Worm (Caenorhabditis elegans) whole organism, young adult: Measurements from ENCODE around the gene snx-13.
A peak's percentile ranks its signal among the peaks of the same experiment; 100 is the strongest.

Source experiments
- B0035.1 ChIP-seq: sonication (generic microtip); optimal IDR thresholded peaks from 2 replicates; lab custom pipeline; 2016; ENCODE audit warnings: missing genetic modification characterization, mild to moderate bottlenecking, missing compliant biosample characterization, missing genotype, missing genetic modification reagents
- C06A6.2 ChIP-seq: fragments of 200-800 bp; sonication (Bioruptor generic); conservative IDR thresholded peaks from 2 replicates; pipeline ENCODE4 v1.3.6; 2022; ENCODE audit warnings: missing genetic modification characterization, missing compliant biosample characterization
- C17E4.6 ChIP-seq: fragments of 200-800 bp; sonication (Bioruptor generic); IDR thresholded peaks from 2 replicates; pipeline ENCODE4 v1.3.6; 2022; ENCODE audit warnings: missing genetic modification reagents, missing genetic modification characterization, missing compliant biosample characterization
- D2030.7 ChIP-seq: fragments of 200-800 bp; sonication (Bioruptor generic); IDR thresholded peaks from 2 replicates; pipeline ENCODE4 v1.3.6; 2022; ENCODE audit warnings: missing genetic modification reagents, missing genetic modification characterization, missing compliant biosample characterization
- F23B12.7 ChIP-seq: sonication (generic microtip); optimal IDR thresholded peaks from 2 replicates; lab custom pipeline; 2017; ENCODE audit warnings: missing genetic modification characterization, mild to moderate bottlenecking, missing compliant biosample characterization, antibody characterized with exemption, moderate library complexity; ENCODE audit not compliant: insufficient read depth
- F39B2.1 ChIP-seq: fragments of 200-800 bp; sonication (Bioruptor generic); IDR thresholded peaks from 2 replicates; pipeline ENCODE4 v1.3.6; 2022; ENCODE audit warnings: missing genetic modification reagents, missing genetic modification characterization, missing compliant biosample characterization
- F49E8.2 ChIP-seq: sonication (generic microtip); optimal IDR thresholded peaks from 3 replicates; lab custom pipeline; 2017; ENCODE audit warnings: missing genetic modification characterization, mild to moderate bottlenecking, missing compliant biosample characterization, antibody characterized with exemption, moderate library complexity; ENCODE audit not compliant: insufficient read depth
- F57A8.1 ChIP-seq: fragments of 200-800 bp; sonication (Bioruptor generic); optimal IDR thresholded peaks from 2 replicates; lab custom pipeline; 2018; ENCODE audit warnings: mild to moderate bottlenecking, missing genetic modification characterization, moderate library complexity, missing compliant biosample characterization
- K11D2.4 ChIP-seq: fragments of 200-800 bp; sonication (Bioruptor generic); IDR thresholded peaks from 2 replicates; pipeline ENCODE4 v1.3.6; 2022; ENCODE audit warnings: missing genetic modification reagents, missing genetic modification characterization, missing compliant biosample characterization
- T26A5.8 ChIP-seq: sonication (generic microtip); optimal IDR thresholded peaks from 2 replicates; lab custom pipeline; 2016; ENCODE audit warnings: missing genetic modification characterization, missing compliant biosample characterization
- Y53F4B.3 ChIP-seq: fragments of 200-800 bp; sonication (Bioruptor generic); IDR thresholded peaks from 2 replicates; pipeline ENCODE4 v1.3.6; 2022; ENCODE audit warnings: missing genetic modification reagents, missing genetic modification characterization, missing compliant biosample characterization
- ZK185.1 ChIP-seq: sonication (generic microtip); optimal IDR thresholded peaks from 2 replicates; lab custom pipeline; 2016; ENCODE audit warnings: mild to moderate bottlenecking, missing genetic modification characterization, missing compliant biosample characterization; ENCODE audit not compliant: poor library complexity, severe bottlenecking
- athp-1 ChIP-seq: sonication (generic microtip); optimal IDR thresholded peaks from 2 replicates; lab custom pipeline; 2017; ENCODE audit warnings: mild to moderate bottlenecking, missing genetic modification characterization, missing compliant biosample characterization
- attf-3 ChIP-seq: fragments of 200-800 bp; sonication (Bioruptor generic); conservative IDR thresholded peaks from 2 replicates; pipeline ENCODE4 v1.3.6; 2022; ENCODE audit warnings: missing genetic modification reagents, missing genetic modification characterization, missing compliant biosample characterization
- attf-6 ChIP-seq: fragments of 200-800 bp; sonication (Bioruptor generic); IDR thresholded peaks from 2 replicates; pipeline ENCODE4 v1.3.6; 2022; ENCODE audit warnings: missing genetic modification reagents, missing genetic modification characterization, missing compliant biosample characterization
- bed-2 ChIP-seq: fragments of 200-800 bp; sonication (Bioruptor generic); IDR thresholded peaks from 2 replicates; pipeline ENCODE4 v1.3.6; 2022; ENCODE audit warnings: missing genetic modification reagents, missing genetic modification characterization, missing compliant biosample characterization
- cebp-1 ChIP-seq, 2 experiments: fragments of 200-800 bp in 1 of 2; sonication (Bioruptor generic) in 1 of 2; sonication (generic microtip) in 1 of 2; IDR thresholded peaks in 1 of 2; optimal IDR thresholded peaks in 1 of 2; 2 replicates each; pipeline versions ENCODE4 v1.3.6 to Lab custom; 2017 to 2022; ENCODE audit warnings: missing compliant biosample characterization in 2 of 2, missing genetic modification characterization in 2 of 2, mild to moderate bottlenecking in 1 of 2, missing genetic modification reagents in 1 of 2, moderate library complexity in 1 of 2
- dpl-1 ChIP-seq: fragments of 150-350 bp; optimal IDR thresholded peaks from 2 replicates; lab custom pipeline; 2014; ENCODE audit warnings: missing biosample characterization, missing genetic modification reagents, missing genetic modification characterization
- egrh-3 ChIP-seq: fragments of 200-800 bp; sonication (Bioruptor generic); IDR thresholded peaks from 2 replicates; pipeline ENCODE4 v1.3.6; 2022; ENCODE audit warnings: missing genetic modification reagents, missing genetic modification characterization, missing compliant biosample characterization
- hlh-12 ChIP-seq: sonication (generic microtip); optimal IDR thresholded peaks from 2 replicates; lab custom pipeline; 2016; ENCODE audit warnings: missing genetic modification characterization, missing compliant biosample characterization
- let-526 ChIP-seq: fragments of 200-800 bp; sonication (Bioruptor generic); IDR thresholded peaks from 2 replicates; pipeline ENCODE4 v1.3.6; 2022; ENCODE audit warnings: missing genetic modification reagents, missing genetic modification characterization, missing compliant biosample characterization
- lin-26 ChIP-seq: fragments of 200-800 bp; sonication (Bioruptor generic); IDR thresholded peaks from 2 replicates; pipeline ENCODE4 v1.3.6; 2022; ENCODE audit warnings: missing genetic modification reagents, missing genetic modification characterization, missing compliant biosample characterization
- lin-54 ChIP-seq: fragments of 200-800 bp; sonication (Bioruptor generic); optimal IDR thresholded peaks from 2 replicates; lab custom pipeline; 2018; ENCODE audit warnings: mild to moderate bottlenecking, missing genetic modification characterization, missing compliant biosample characterization
- lir-1 ChIP-seq: fragments of 200-800 bp; sonication (Bioruptor generic); conservative IDR thresholded peaks from 2 replicates; pipeline ENCODE4 v1.3.6; 2022; ENCODE audit warnings: missing genetic modification reagents, missing genetic modification characterization, missing compliant biosample characterization
- madf-8 ChIP-seq: fragments of 200-800 bp; sonication (Bioruptor generic); conservative IDR thresholded peaks from 2 replicates; pipeline ENCODE4 v1.3.6; 2022; ENCODE audit warnings: missing genetic modification reagents, missing genetic modification characterization, missing compliant biosample characterization
- mcd-1 ChIP-seq: fragments of 200-800 bp; sonication (Bioruptor generic); IDR thresholded peaks from 2 replicates; pipeline ENCODE4 v1.3.6; 2022; ENCODE audit warnings: missing genetic modification reagents, missing genetic modification characterization, missing compliant biosample characterization
- mxl-1 ChIP-seq: sonication (generic microtip); optimal IDR thresholded peaks from 2 replicates; lab custom pipeline; 2016; ENCODE audit warnings: missing genetic modification characterization, missing compliant biosample characterization
- nhr-27 ChIP-seq: fragments of 200-800 bp; sonication (Bioruptor generic); optimal IDR thresholded peaks from 2 replicates; lab custom pipeline; 2018; ENCODE audit warnings: mild to moderate bottlenecking, missing genetic modification characterization, moderate library complexity, missing compliant biosample characterization
- pha-4 ChIP-seq: fragments of 150-350 bp; sonication (generic microtip); optimal IDR thresholded peaks from 2 replicates; lab custom pipeline; 2014; ENCODE audit warnings: missing biosample characterization, missing genetic modification reagents, missing genetic modification characterization
- rcor-1 ChIP-seq: fragments of 200-800 bp; sonication (Bioruptor generic); IDR thresholded peaks from 2 replicates; pipeline ENCODE4 v1.3.6; 2022; ENCODE audit warnings: missing genetic modification reagents, missing genetic modification characterization, missing compliant biosample characterization
- rec-8 ChIP-seq, 2 experiments: sonication (generic microtip); optimal IDR thresholded peaks; 2 replicates each; lab custom pipeline; 2016; ENCODE audit warnings: mild to moderate bottlenecking in 2 of 2, missing genetic modification characterization in 2 of 2, missing genetic modification reagents in 2 of 2, missing genotype in 2 of 2, missing biosample characterization in 1 of 2, missing compliant biosample characterization in 1 of 2, moderate library complexity in 1 of 2
- sdz-38 ChIP-seq: sonication (generic microtip); optimal IDR thresholded peaks from 2 replicates; lab custom pipeline; 2016; ENCODE audit warnings: missing genotype, missing genetic modification characterization, missing compliant biosample characterization
- sea-2 ChIP-seq: fragments of 200-800 bp; sonication (Bioruptor generic); IDR thresholded peaks from 2 replicates; pipeline ENCODE4 v1.3.6; 2022; ENCODE audit warnings: missing genetic modification characterization, missing compliant biosample characterization
- snpc-1.1 ChIP-seq: sonication (generic microtip); optimal IDR thresholded peaks from 2 replicates; lab custom pipeline; 2017; ENCODE audit warnings: missing genetic modification characterization, mild to moderate bottlenecking, missing compliant biosample characterization, antibody characterized with exemption, moderate library complexity, missing genotype, missing genetic modification reagents; ENCODE audit not compliant: insufficient read depth
- snpc-4 ChIP-seq, 5 experiments: fragments of 150-350 bp in 1 of 5; sonication (generic microtip) in 4 of 5; optimal IDR thresholded peaks; 2 replicates each; lab custom pipeline; 2014 to 2018; ENCODE audit warnings: missing genetic modification characterization in 5 of 5, missing biosample characterization in 3 of 5, antibody characterized with exemption in 2 of 5, mild to moderate bottlenecking in 2 of 5, missing compliant biosample characterization in 2 of 5, missing genotype in 2 of 5, moderate library complexity in 2 of 5, missing genetic modification reagents in 1 of 5
- tbx-9 ChIP-seq: sonication (generic microtip); optimal IDR thresholded peaks from 2 replicates; lab custom pipeline; 2016; ENCODE audit warnings: borderline replicate concordance, missing genetic modification characterization, inconsistent platforms, missing compliant biosample characterization
- tlf-1 ChIP-seq: fragments of 200-800 bp; sonication (Bioruptor generic); optimal IDR thresholded peaks from 2 replicates; lab custom pipeline; 2018; ENCODE audit warnings: mild to moderate bottlenecking, missing genetic modification characterization, missing compliant biosample characterization
- unc-62 ChIP-seq: fragments of 150-350 bp; optimal IDR thresholded peaks from 2 replicates; lab custom pipeline; 2014; ENCODE audit warnings: missing biosample characterization, missing genetic modification reagents, missing genetic modification characterization
- xnd-1 ChIP-seq: sonication (generic microtip); optimal IDR thresholded peaks from 2 replicates; lab custom pipeline; 2016; ENCODE audit warnings: missing genotype, missing genetic modification reagents, missing genetic modification characterization, missing compliant biosample characterization
- ztf-18 ChIP-seq: sonication (generic microtip); optimal IDR thresholded peaks from 2 replicates; lab custom pipeline; 2016; ENCODE audit warnings: missing genotype, mild to moderate bottlenecking, missing genetic modification characterization, missing compliant biosample characterization
- ztf-28 ChIP-seq: fragments of 200-800 bp; sonication (Bioruptor generic); IDR thresholded peaks from 2 replicates; pipeline ENCODE4 v1.3.6; 2022; ENCODE audit warnings: missing genetic modification reagents, missing genetic modification characterization, missing compliant biosample characterization

snx-13 gene

DNA sequence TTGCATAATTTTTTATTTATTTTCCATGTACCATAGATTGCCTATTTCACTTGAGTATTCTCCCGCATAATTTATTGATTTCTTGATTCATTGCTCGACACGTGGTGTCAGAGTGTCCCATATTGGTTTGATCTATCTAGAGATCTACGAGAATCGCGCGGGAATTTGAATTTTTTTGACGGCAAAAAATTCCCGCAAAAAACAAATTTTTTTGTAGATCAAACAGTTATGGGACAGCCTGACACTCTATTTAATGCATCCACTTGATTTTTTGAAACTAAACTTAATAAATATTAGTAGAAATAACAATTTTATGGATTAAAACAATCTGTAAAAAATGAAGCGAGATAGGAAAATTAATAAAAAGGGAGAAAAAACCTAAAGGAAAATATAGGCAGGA, 38.7 kb upstream of the snx-13 start (continued):
- TF ChIP-seq K11D2.4 (GFP tag; lab: Robert Waterston, UW) (no peak), C06A6.2 (GFP tag; lab: Robert Waterston, UW) (no peak), F57A8.1 (GFP tag; lab: Kevin White, UChicago) (no peak), madf-8 (GFP tag; lab: Robert Waterston, UW) (peak; percentile 61), ZK185.1 (tag; lab: Kevin White, UChicago) (no peak), D2030.7 (peak; percentile 59; the same call in 1 of the 2 replicates), rcor-1 (no peak), mxl-1 (no peak)
- TF ChIP-seq, all 124 proteins: peak for 11

- TF ChIP-seq nhr-27 (no peak), cebp-1 (GFP tag; IDR thresholded peaks at IDR 0.05; lab: Robert Waterston, UW) (no peak), cebp-1 (tag; optimal IDR thresholded peaks at IDR 0.05; lab: Kevin White, UChicago) (no peak), pha-4 (tag; lab: Kevin White, UChicago) (no peak), ztf-18 (tag; lab: Kevin White, UChicago) (no peak), xnd-1 (tag; lab: Kevin White, UChicago) (no peak), unc-62 (GFP tag; lab: Kevin White, UChicago) (no peak), F49E8.2 (tag; lab: Kevin White, UChicago) (no peak), C17E4.6 (GFP tag; lab: Robert Waterston, UW) (no peak), bed-2 (no peak), K11D2.4 (GFP tag; lab: Robert Waterston, UW) (no peak), dpl-1 (no peak), tbx-9 (tag; lab: Kevin White, UChicago) (no peak), F23B12.7 (tag; lab: Kevin White, UChicago) (no peak), C06A6.2 (GFP tag; lab: Robert Waterston, UW) (no peak), lin-26 (no peak), snpc-1.1 (tag; lab: Kevin White, UChicago) (no peak), D2030.7 (no peak), T26A5.8 (no peak)
These were observed 34.0 kb upstream of the snx-13 start for ce11 chrIV:17121058-17121773.

- TF ChIP-seq snpc-4 (GFP tag; optimal IDR thresholded peaks at IDR 0.05; lab: Kevin White, UChicago) = no peak
- peak in 1 of 4 experiments; percentile 57 for TF ChIP-seq snpc-4 (tag; optimal IDR thresholded peaks at IDR 0.05; lab: Kevin White, UChicago)
- no peak for TF ChIP-seq lin-54 (GFP tag; lab: Kevin White, UChicago)
- TF ChIP-seq sdz-38 (tag; lab: Kevin White, UChicago) = no peak
- 0 out of 2 replicates have a peak, but pooled peaks have one; percentile 5 for TF ChIP-seq ztf-28 (GFP tag; lab: Robert Waterston, UW)
- no peak for TF ChIP-seq F39B2.1 (GFP tag; lab: Robert Waterston, UW)
- peak in 1 of 2 experiments; percentile 8 for TF ChIP-seq rec-8 (tag; optimal IDR thresholded peaks at IDR 0.05; lab: Kevin White, UChicago)
- no peak for TF ChIP-seq sea-2 (GFP tag; lab: Robert Waterston, UW)
- TF ChIP-seq pha-4 (tag; lab: Kevin White, UChicago) = no peak
- TF ChIP-seq hlh-12 (tag; lab: Kevin White, UChicago) = no peak
- TF ChIP-seq lin-26 = no peak
- no peak for TF ChIP-seq B0035.1 (tag; lab: Kevin White, UChicago)
- TF ChIP-seq snpc-1.1 (tag; lab: Kevin White, UChicago) = no peak
- no peak for TF ChIP-seq athp-1 (tag; lab: Kevin White, UChicago)
- TF ChIP-seq attf-6 = peak; percentile 62; the same call in 1 of the 2 replicates
- TF ChIP-seq egrh-3 (GFP tag; lab: Robert Waterston, UW) = peak; percentile 83; the same call in 1 of the 2 replicates
- no peak for TF ChIP-seq let-526 (GFP tag; lab: Robert Waterston, UW)
- TF ChIP-seq lir-1 (GFP tag; lab: Robert Waterston, UW) = no peak
- no peak for TF ChIP-seq tlf-1 (GFP tag; lab: Kevin White, UChicago)
- TF ChIP-seq dpl-1 = no peak
- no peak for TF ChIP-seq attf-3
- TF ChIP-seq Y53F4B.3 (GFP tag; lab: Robert Waterston, UW) = no peak
- TF ChIP-seq mcd-1 (GFP tag; lab: Robert Waterston, UW) = 0 out of 2 replicates have a peak, but pooled peaks have one; percentile 31
These were observed 31.9 kb upstream of the snx-13 start, which contains the start of gene itsn-1 for ce11 chrIV:17118987-17119732. Gene itsn-1 (plus strand): TSS chrIV:17119682.
